Worm (Caenorhabditis elegans) whole organism, L4 larva: ENCODE results near the gene F01G10.10.

Experiments used
- F10B5.3 ChIP-seq: sonication (generic microtip); optimal IDR thresholded peaks from 2 replicates; lab custom pipeline; 2016; ENCODE audit warnings: mild to moderate bottlenecking, missing genetic modification characterization, missing compliant biosample characterization
- F26F4.8 ChIP-seq: fragments of 200-800 bp; sonication (Bioruptor generic); conservative IDR thresholded peaks from 2 replicates; pipeline ENCODE4 v1.3.6; 2022; ENCODE audit warnings: missing genetic modification characterization, missing compliant biosample characterization
- T26A8.4 ChIP-seq: fragments of 200-800 bp; sonication (Bioruptor generic); IDR thresholded peaks from 2 replicates; pipeline ENCODE4 v1.3.6; 2022; ENCODE audit warnings: missing genetic modification characterization, missing compliant biosample characterization
- ZK546.5 ChIP-seq, 2 experiments: sonication (generic microtip); optimal IDR thresholded peaks; 2 replicates each; lab custom pipeline; 2017; ENCODE audit warnings: missing biosample characterization in 2 of 2, missing genetic modification characterization in 2 of 2
- aha-1 ChIP-seq: fragments of 150-350 bp; peaks from one replicate; lab custom pipeline; 2014; ENCODE audit warnings: missing biosample characterization, missing genetic modification characterization
- ama-1 ChIP-seq: fragments of 150-350 bp; optimal IDR thresholded peaks from 2 replicates; lab custom pipeline; 2014; ENCODE audit warnings: inconsistent platforms, mixed read lengths
- arid-1 ChIP-seq: fragments of 200-800 bp; sonication (Bioruptor generic); conservative IDR thresholded peaks from 2 replicates; pipeline ENCODE4 v1.3.6; 2022; ENCODE audit warnings: missing genetic modification reagents, missing genetic modification characterization, missing compliant biosample characterization
- ceh-20 ChIP-seq: fragments of 200-800 bp; sonication (Bioruptor generic); IDR thresholded peaks from 2 replicates; pipeline ENCODE4 v1.3.6; 2022; ENCODE audit warnings: missing genetic modification reagents, missing genetic modification characterization, missing compliant biosample characterization
- ceh-28 ChIP-seq: fragments of 150-350 bp; optimal IDR thresholded peaks from 2 replicates; lab custom pipeline; 2014; ENCODE audit warnings: missing biosample characterization, missing genetic modification reagents, missing genetic modification characterization
- daf-12 ChIP-seq: fragments of 150-350 bp; optimal IDR thresholded peaks from 2 replicates; lab custom pipeline; 2014; ENCODE audit warnings: missing biosample characterization, missing genetic modification reagents, missing genetic modification characterization
- daf-16 ChIP-seq, 3 experiments: sonication (generic microtip); optimal IDR thresholded peaks; 2 replicates each; lab custom pipeline; 2016 to 2017; ENCODE audit warnings: missing genetic modification characterization in 3 of 3, missing genetic modification reagents in 3 of 3, mild to moderate bottlenecking in 2 of 3, missing compliant biosample characterization in 2 of 3, missing biosample characterization in 1 of 3, moderate library complexity in 1 of 3
- dmd-6 ChIP-seq: fragments of 200-800 bp; sonication (Bioruptor generic); IDR thresholded peaks from 2 replicates; pipeline ENCODE4 v1.3.6; 2022; ENCODE audit warnings: missing genetic modification reagents, missing genetic modification characterization, missing compliant biosample characterization
- dmd-8 ChIP-seq: fragments of 200-800 bp; sonication (Bioruptor generic); IDR thresholded peaks from 2 replicates; pipeline ENCODE4 v1.3.6; 2022; ENCODE audit warnings: missing genetic modification characterization, missing compliant biosample characterization
- dpl-1 ChIP-seq: fragments of 150-350 bp; optimal IDR thresholded peaks from 2 replicates; lab custom pipeline; 2014; ENCODE audit warnings: missing biosample characterization, missing genetic modification reagents, missing genetic modification characterization
- duxl-1 ChIP-seq: sonication (generic microtip); optimal IDR thresholded peaks from 2 replicates; lab custom pipeline; 2016; ENCODE audit warnings: mild to moderate bottlenecking, missing genetic modification characterization, moderate library complexity, missing compliant biosample characterization; ENCODE audit not compliant: poor library complexity
- dve-1 ChIP-seq: sonication (generic microtip); optimal IDR thresholded peaks from 2 replicates; lab custom pipeline; 2017; ENCODE audit warnings: antibody characterized with exemption, mild to moderate bottlenecking, missing genetic modification characterization, missing compliant biosample characterization; ENCODE audit not compliant: insufficient read depth
- hlh-11 ChIP-seq: fragments of 200-800 bp; sonication (Bioruptor generic); optimal IDR thresholded peaks from 2 replicates; lab custom pipeline; 2018; ENCODE audit warnings: mild to moderate bottlenecking, missing genetic modification characterization, missing compliant biosample characterization
- hlh-30 ChIP-seq: sonication (generic microtip); optimal IDR thresholded peaks from 2 replicates; lab custom pipeline; 2017; ENCODE audit warnings: antibody characterized with exemption, mild to moderate bottlenecking, missing genetic modification characterization, missing compliant biosample characterization; ENCODE audit not compliant: insufficient read depth
- jun-1 ChIP-seq: fragments of 150-350 bp; optimal IDR thresholded peaks from 2 replicates; lab custom pipeline; 2014; ENCODE audit warnings: missing biosample characterization, missing genetic modification reagents, missing genetic modification characterization
- lsy-2 ChIP-seq, 2 experiments: fragments of 150-350 bp in 1 of 2; sonication (generic microtip) in 1 of 2; optimal IDR thresholded peaks; 2 replicates each; lab custom pipeline; 2014 to 2017; ENCODE audit warnings: missing biosample characterization in 2 of 2, missing genetic modification characterization in 2 of 2
- mes-2 ChIP-seq: sonication (generic microtip); optimal IDR thresholded peaks from 2 replicates; lab custom pipeline; 2016; ENCODE audit warnings: missing genotype, mild to moderate bottlenecking, missing genetic modification characterization, missing compliant biosample characterization; ENCODE audit not compliant: poor library complexity, severe bottlenecking
- nhr-237 ChIP-seq: sonication (generic microtip); optimal IDR thresholded peaks from 2 replicates; lab custom pipeline; 2017; ENCODE audit warnings: missing biosample characterization, missing genetic modification characterization
- nhr-25 ChIP-seq: sonication (generic microtip); optimal IDR thresholded peaks from 2 replicates; lab custom pipeline; 2017; ENCODE audit warnings: missing genetic modification characterization, mild to moderate bottlenecking, missing compliant biosample characterization, antibody characterized with exemption, moderate library complexity, borderline replicate concordance; ENCODE audit not compliant: insufficient read depth
- nhr-28 ChIP-seq: fragments of 150-350 bp; optimal IDR thresholded peaks from 2 replicates; lab custom pipeline; 2014; ENCODE audit warnings: missing biosample characterization, missing genetic modification characterization
- nhr-41 ChIP-seq: fragments of 200-800 bp; sonication (Bioruptor generic); IDR thresholded peaks from 2 replicates; pipeline ENCODE4 v1.3.6; 2022; ENCODE audit warnings: missing genetic modification reagents, missing genetic modification characterization, missing compliant biosample characterization
- nhr-48 ChIP-seq: sonication (generic microtip); optimal IDR thresholded peaks from 2 replicates; lab custom pipeline; 2016; ENCODE audit warnings: mild to moderate bottlenecking, missing genetic modification characterization, missing compliant biosample characterization
- nhr-6 ChIP-seq: fragments of 150-350 bp; optimal IDR thresholded peaks from 2 replicates; lab custom pipeline; 2014; ENCODE audit warnings: missing biosample characterization, missing genetic modification characterization
- nhr-77 ChIP-seq: fragments of 150-350 bp; optimal IDR thresholded peaks from 2 replicates; lab custom pipeline; 2014; ENCODE audit warnings: missing biosample characterization, missing genetic modification characterization
- php-3 ChIP-seq: fragments of 200-800 bp; sonication (Bioruptor generic); IDR thresholded peaks from 2 replicates; pipeline ENCODE4 v1.3.6; 2022; ENCODE audit warnings: missing genetic modification reagents, missing genetic modification characterization, missing compliant biosample characterization
- unc-39 ChIP-seq: sonication (generic microtip); optimal IDR thresholded peaks from 2 replicates; lab custom pipeline; 2017; ENCODE audit warnings: missing biosample characterization, missing genetic modification characterization
- unc-62 ChIP-seq, 3 experiments: fragments of 150-350 bp in 1 of 3; sonication (generic microtip); optimal IDR thresholded peaks in 2 of 3; peaks in 1 of 3; 1 replicate in 1 of 3; 2 replicates in 2 of 3; lab custom pipeline; 2014 to 2017; ENCODE audit warnings: missing biosample characterization in 3 of 3, missing genetic modification characterization in 3 of 3, missing genetic modification reagents in 3 of 3, missing genotype in 1 of 3
- zip-11 ChIP-seq: fragments of 200-800 bp; sonication (Bioruptor generic); IDR thresholded peaks from 2 replicates; pipeline ENCODE4 v1.3.6; 2022; ENCODE audit warnings: missing genetic modification characterization, missing compliant biosample characterization
- ztf-11 ChIP-seq: fragments of 150-350 bp; optimal IDR thresholded peaks from 2 replicates; lab custom pipeline; 2014; ENCODE audit warnings: missing biosample characterization, missing genetic modification characterization

Gene F01G10.10

DNA sequence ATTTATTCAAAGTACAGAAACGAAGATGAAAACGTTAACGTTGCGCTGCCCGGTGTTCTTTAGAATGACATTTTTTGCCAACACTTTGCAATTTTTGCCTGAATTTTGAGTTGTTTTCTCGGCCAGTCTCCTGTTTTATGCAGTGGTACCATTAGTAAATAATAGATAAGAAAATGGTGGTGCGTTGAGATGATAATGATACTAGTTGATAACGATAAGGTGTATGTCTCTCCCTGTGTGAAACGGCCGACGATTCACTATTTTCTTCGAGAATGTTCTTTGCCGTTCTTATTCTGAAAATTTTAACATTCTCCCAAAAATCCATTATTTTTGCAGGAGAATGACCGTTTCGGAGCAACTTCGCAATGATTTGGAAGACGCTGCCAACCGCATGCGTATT is 2.7 kb upstream of the F01G10.10 start, which contains the start of gene tkt-1 (continued):
- no peak for TF ChIP-seq mes-2 (tag; lab: Kevin White, UChicago)
- TF ChIP-seq ama-1: no peak
- no peak for TF ChIP-seq zip-11 (GFP tag; lab: Robert Waterston, UW)
- no peak for TF ChIP-seq T26A8.4
- no peak for TF ChIP-seq ztf-11 (tag; lab: Kevin White, UChicago)
- TF ChIP-seq, all 104 proteins: peak for 18

ce11 chrIV:10250577-10251075 is 4.7 kb downstream of the F01G10.10 start, which contains the start of gene daf-14:
daf-14 (plus strand) TSS chrIV:10250627.
- TF ChIP-seq nhr-25 (no peak), aha-1 (tag; lab: Kevin White, UChicago) (peak; percentile 74), nhr-48 (tag; lab: Kevin White, UChicago) (peak; percentile 20), dmd-8 (GFP tag; lab: Robert Waterston, UW) (no peak), php-3 (GFP tag; lab: Robert Waterston, UW) (peak; percentile 49; the same call in 1 of the 2 replicates), hlh-11 (peak; percentile 65), ceh-28 (tag; lab: Kevin White, UChicago) (no peak), arid-1 (no peak), ztf-11 (tag; lab: Kevin White, UChicago) (no peak), nhr-6 (tag; lab: Kevin White, UChicago) (no peak), lsy-2 (tag; optimal IDR thresholded peaks at IDR 0.05; lab: Kevin White, UChicago) (peak in 1 of 2 experiments; percentile 33), daf-16 (GFP tag; optimal IDR thresholded peaks at IDR 0.05; lab: Kevin White, UChicago) (no peak), daf-16 (tag; optimal IDR thresholded peaks at IDR 0.05; lab: Kevin White, UChicago) (peak; percentile 82), unc-39 (no peak), unc-62 (GFP tag; optimal IDR thresholded peaks at IDR 0.05 in 1 of 2; lab: Kevin White, UChicago) (peak in 1 of 2 experiments; percentile 12), unc-62 (tag; optimal IDR thresholded peaks at IDR 0.05; lab: Kevin White, UChicago) (no peak), ZK546.5 (tag; optimal IDR thresholded peaks at IDR 0.05; lab: Kevin White, UChicago) (no peak), duxl-1 (tag; lab: Kevin White, UChicago) (peak; percentile 25), dpl-1 (GFP tag; lab: Kevin White, UChicago) (peak; percentile 15), dmd-6 (peak; percentile 52), T26A8.4 (no peak), nhr-28 (tag; lab: Kevin White, UChicago) (peak; percentile 50), F10B5.3 (tag; lab: Kevin White, UChicago) (no peak), nhr-77 (peak; percentile 30), dve-1 (peak; percentile 77), hlh-30 (tag; lab: Kevin White, UChicago) (peak; percentile 81)

- TF ChIP-seq nhr-28 (tag; lab: Kevin White, UChicago) (peak; percentile 27), ceh-20 (GFP tag; lab: Robert Waterston, UW) (no peak), daf-16 (GFP tag; optimal IDR thresholded peaks at IDR 0.05; lab: Kevin White, UChicago) (no peak), daf-16 (tag; optimal IDR thresholded peaks at IDR 0.05; lab: Kevin White, UChicago) (peak; percentile 33)
Observed at ce11 chrIV:10251261-10251660, 5.3 kb downstream of the F01G10.10 start.

- no peak for TF ChIP-seq nhr-237
- no peak for TF ChIP-seq daf-12
- no peak for TF ChIP-seq nhr-41 (GFP tag; lab: Robert Waterston, UW)
- TF ChIP-seq aha-1 (tag; lab: Kevin White, UChicago): peak; percentile 6
- no peak for TF ChIP-seq jun-1 (tag; lab: Kevin White, UChicago)
- no peak for TF ChIP-seq ZK546.5 (tag; optimal IDR thresholded peaks at IDR 0.05; lab: Kevin White, UChicago)
- no peak for TF ChIP-seq F26F4.8 (GFP tag; lab: Robert Waterston, UW)
Observed at ce11 chrIV:10251764-10252163, 5.8 kb downstream of the F01G10.10 start.
